Worm (Caenorhabditis elegans): ENCODE measurements around the gene oig-5.

DNA sequence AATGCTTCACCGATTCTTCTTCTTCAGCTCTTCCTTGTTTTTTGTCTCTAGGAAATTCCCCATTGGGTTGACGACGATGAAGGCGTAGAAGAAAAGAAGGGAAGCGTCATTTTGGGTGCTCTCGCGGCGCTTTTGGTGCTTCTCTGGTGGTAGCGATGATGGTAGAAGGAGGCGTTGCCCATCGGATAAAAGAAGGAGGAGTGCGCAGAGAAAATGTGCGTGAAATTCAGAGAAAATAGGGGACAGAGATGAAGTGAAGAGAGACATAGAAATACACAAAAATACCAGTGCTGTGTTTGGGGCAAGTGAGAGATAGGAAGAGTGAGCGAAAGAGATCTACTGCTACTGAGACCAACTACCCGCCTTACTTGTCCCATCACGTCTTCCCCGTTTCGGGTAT lies at the start of gene oig-5:
- TF ChIP-seq elt-2 (tag; optimal IDR thresholded peaks at IDR 0.05) (no peak), pqm-1 (tag; optimal IDR thresholded peaks at IDR 0.05) (no peak), ama-1 (optimal IDR thresholded peaks at IDR 0.05) (no peak), Y22D7AL.16 (tag; optimal IDR thresholded peaks at IDR 0.05) (no peak), ceh-24 (tag; optimal IDR thresholded peaks at IDR 0.05) (no peak), T23F11.4 (GFP tag; optimal IDR thresholded peaks at IDR 0.05) (no peak), pat-9 (tag; optimal IDR thresholded peaks at IDR 0.05) (no peak), fkh-6 (tag; optimal IDR thresholded peaks at IDR 0.05) (no peak), zip-5 (tag; optimal IDR thresholded peaks at IDR 0.05) (no peak)
